Worm (Caenorhabditis elegans) whole organism, L4 larva: ENCODE results near the gene copz-1.
A peak's percentile ranks its signal among the peaks of the same experiment; 100 is the strongest.

Experiments
- D1046.2 ChIP-seq: fragments of 200-800 bp; sonication (Bioruptor generic); IDR thresholded peaks from 2 replicates; pipeline ENCODE4 v1.3.6; 2022; ENCODE audit warnings: missing genetic modification characterization, missing compliant biosample characterization
- F37D6.2 ChIP-seq: sonication (generic microtip); optimal IDR thresholded peaks from 2 replicates; lab custom pipeline; 2016; ENCODE audit warnings: mild to moderate bottlenecking, missing genetic modification characterization, missing compliant biosample characterization
- R02D3.7 ChIP-seq: fragments of 150-350 bp; sonication (generic microtip); optimal IDR thresholded peaks from 3 replicates; lab custom pipeline; 2014; ENCODE audit warnings: missing biosample characterization, missing genetic modification characterization
- T26A8.4 ChIP-seq: fragments of 200-800 bp; sonication (Bioruptor generic); IDR thresholded peaks from 2 replicates; pipeline ENCODE4 v1.3.6; 2022; ENCODE audit warnings: missing genetic modification characterization, missing compliant biosample characterization
- Y105C5A.15 ChIP-seq: fragments of 200-800 bp; sonication (Bioruptor generic); IDR thresholded peaks from 2 replicates; pipeline ENCODE4 v1.3.6; 2022; ENCODE audit warnings: missing genetic modification characterization, missing compliant biosample characterization
- Y48G9A.11 ChIP-seq: fragments of 200-800 bp; sonication (Bioruptor generic); IDR thresholded peaks from 2 replicates; pipeline ENCODE4 v1.3.6; 2022; ENCODE audit warnings: missing genetic modification reagents, missing genetic modification characterization, missing compliant biosample characterization
- Y5F2A.4 ChIP-seq: fragments of 200-800 bp; sonication (Bioruptor generic); optimal IDR thresholded peaks from 2 replicates; lab custom pipeline; 2018; ENCODE audit warnings: mild to moderate bottlenecking, missing genetic modification characterization, missing compliant biosample characterization
- Y75B8A.6 ChIP-seq: fragments of 200-800 bp; sonication (Bioruptor generic); IDR thresholded peaks from 2 replicates; pipeline ENCODE4 v1.3.6; 2022; ENCODE audit warnings: missing genetic modification reagents, missing genetic modification characterization, missing compliant biosample characterization
- arid-1 ChIP-seq: fragments of 200-800 bp; sonication (Bioruptor generic); conservative IDR thresholded peaks from 2 replicates; pipeline ENCODE4 v1.3.6; 2022; ENCODE audit warnings: missing genetic modification reagents, missing genetic modification characterization, missing compliant biosample characterization
- ceh-82 ChIP-seq: sonication (generic microtip); optimal IDR thresholded peaks from 2 replicates; lab custom pipeline; 2017; ENCODE audit warnings: missing biosample characterization, missing genetic modification characterization
- cey-2 ChIP-seq: sonication (generic microtip); optimal IDR thresholded peaks from 3 replicates; lab custom pipeline; 2017; ENCODE audit warnings: missing genetic modification characterization, mild to moderate bottlenecking, missing compliant biosample characterization, antibody characterized with exemption, borderline replicate concordance; ENCODE audit not compliant: insufficient read depth
- daf-16 ChIP-seq, 3 experiments: sonication (generic microtip); optimal IDR thresholded peaks; 2 replicates each; lab custom pipeline; 2016 to 2017; ENCODE audit warnings: missing genetic modification characterization in 3 of 3, missing genetic modification reagents in 3 of 3, mild to moderate bottlenecking in 2 of 3, missing compliant biosample characterization in 2 of 3, missing biosample characterization in 1 of 3, moderate library complexity in 1 of 3
- dmd-6 ChIP-seq: fragments of 200-800 bp; sonication (Bioruptor generic); IDR thresholded peaks from 2 replicates; pipeline ENCODE4 v1.3.6; 2022; ENCODE audit warnings: missing genetic modification reagents, missing genetic modification characterization, missing compliant biosample characterization
- dmd-8 ChIP-seq: fragments of 200-800 bp; sonication (Bioruptor generic); IDR thresholded peaks from 2 replicates; pipeline ENCODE4 v1.3.6; 2022; ENCODE audit warnings: missing genetic modification characterization, missing compliant biosample characterization
- dmd-9 ChIP-seq: fragments of 200-800 bp; sonication (Bioruptor generic); IDR thresholded peaks from 2 replicates; pipeline ENCODE4 v1.3.6; 2022; ENCODE audit warnings: missing genetic modification reagents, missing genetic modification characterization, missing compliant biosample characterization
- dve-1 ChIP-seq: sonication (generic microtip); optimal IDR thresholded peaks from 2 replicates; lab custom pipeline; 2017; ENCODE audit warnings: antibody characterized with exemption, mild to moderate bottlenecking, missing genetic modification characterization, missing compliant biosample characterization; ENCODE audit not compliant: insufficient read depth
- egl-27 ChIP-seq: sonication (generic microtip); optimal IDR thresholded peaks from 3 replicates; lab custom pipeline; 2017; ENCODE audit warnings: missing biosample characterization, missing genetic modification reagents, missing genetic modification characterization
- gei-8 ChIP-seq: fragments of 200-800 bp; sonication (Bioruptor generic); optimal IDR thresholded peaks from 2 replicates; lab custom pipeline; 2018; ENCODE audit warnings: mild to moderate bottlenecking, missing genetic modification characterization, missing compliant biosample characterization
- hif-1 ChIP-seq, 2 experiments: sonication (generic microtip); optimal IDR thresholded peaks; 2 replicates each; lab custom pipeline; 2016 to 2017; ENCODE audit warnings: missing compliant biosample characterization in 2 of 2, missing genetic modification characterization in 2 of 2, missing genetic modification reagents in 2 of 2, missing genotype in 2 of 2, mild to moderate bottlenecking in 1 of 2
- hlh-11 ChIP-seq: fragments of 200-800 bp; sonication (Bioruptor generic); optimal IDR thresholded peaks from 2 replicates; lab custom pipeline; 2018; ENCODE audit warnings: mild to moderate bottlenecking, missing genetic modification characterization, missing compliant biosample characterization
- hlh-30 ChIP-seq: sonication (generic microtip); optimal IDR thresholded peaks from 2 replicates; lab custom pipeline; 2017; ENCODE audit warnings: antibody characterized with exemption, mild to moderate bottlenecking, missing genetic modification characterization, missing compliant biosample characterization; ENCODE audit not compliant: insufficient read depth
- hmg-1.1 ChIP-seq: fragments of 200-800 bp; sonication (Bioruptor generic); IDR thresholded peaks from 2 replicates; pipeline ENCODE4 v1.3.6; 2022; ENCODE audit warnings: missing genetic modification reagents, missing genetic modification characterization, missing compliant biosample characterization
- lim-7 ChIP-seq: fragments of 200-800 bp; sonication (Bioruptor generic); IDR thresholded peaks from 2 replicates; pipeline ENCODE4 v1.3.6; 2022; ENCODE audit warnings: missing genetic modification characterization, missing compliant biosample characterization
- lin-1 ChIP-seq: fragments of 200-800 bp; sonication (Bioruptor generic); IDR thresholded peaks from 2 replicates; pipeline ENCODE4 v1.3.6; 2022; ENCODE audit warnings: missing genetic modification reagents, missing genetic modification characterization, missing compliant biosample characterization
- lin-15B ChIP-seq: fragments of 150-350 bp; sonication (generic microtip); optimal IDR thresholded peaks from 3 replicates; lab custom pipeline; 2014; ENCODE audit warnings: missing biosample characterization, missing genetic modification characterization
- lin-38 ChIP-seq: fragments of 200-800 bp; sonication (Bioruptor generic); IDR thresholded peaks from 2 replicates; pipeline ENCODE4 v1.3.6; 2022; ENCODE audit warnings: missing genetic modification reagents, missing genetic modification characterization, missing compliant biosample characterization
- lin-39 ChIP-seq: fragments of 150-350 bp; optimal IDR thresholded peaks from 2 replicates; lab custom pipeline; 2014; ENCODE audit warnings: missing biosample characterization, missing genetic modification reagents, missing genetic modification characterization
- lsy-2 ChIP-seq, 2 experiments: fragments of 150-350 bp in 1 of 2; sonication (generic microtip) in 1 of 2; optimal IDR thresholded peaks; 2 replicates each; lab custom pipeline; 2014 to 2017; ENCODE audit warnings: missing biosample characterization in 2 of 2, missing genetic modification characterization in 2 of 2
- madf-5 ChIP-seq, 2 experiments: fragments of 200-800 bp; sonication (Bioruptor generic); IDR thresholded peaks; 2 replicates each; pipeline ENCODE4 v1.3.6; 2022; ENCODE audit warnings: missing compliant biosample characterization in 2 of 2, missing genetic modification characterization in 2 of 2
- mdl-1 ChIP-seq, 2 experiments: fragments of 150-350 bp in 1 of 2; sonication (generic microtip) in 1 of 2; optimal IDR thresholded peaks; 2 replicates each; lab custom pipeline; 2014 to 2017; ENCODE audit warnings: missing biosample characterization in 2 of 2, missing genetic modification characterization in 2 of 2
- mdt-29 ChIP-seq: fragments of 200-800 bp; sonication (Bioruptor generic); IDR thresholded peaks from 2 replicates; pipeline ENCODE4 v1.3.6; 2022; ENCODE audit warnings: missing genetic modification reagents, missing genetic modification characterization, missing compliant biosample characterization
- mep-1 ChIP-seq: fragments of 150-350 bp; sonication (generic microtip); optimal IDR thresholded peaks from 3 replicates; lab custom pipeline; 2014; ENCODE audit warnings: missing biosample characterization, missing genetic modification characterization
- mes-2 ChIP-seq: sonication (generic microtip); optimal IDR thresholded peaks from 2 replicates; lab custom pipeline; 2016; ENCODE audit warnings: missing genotype, mild to moderate bottlenecking, missing genetic modification characterization, missing compliant biosample characterization; ENCODE audit not compliant: poor library complexity, severe bottlenecking
- nhr-102 ChIP-seq: sonication (generic microtip); optimal IDR thresholded peaks from 2 replicates; lab custom pipeline; 2016; ENCODE audit warnings: mild to moderate bottlenecking, missing genetic modification characterization, moderate library complexity, missing compliant biosample characterization
- nhr-11 ChIP-seq: fragments of 150-350 bp; optimal IDR thresholded peaks from 2 replicates; lab custom pipeline; 2014; ENCODE audit warnings: missing biosample characterization, missing genetic modification characterization
- nhr-28 ChIP-seq: fragments of 150-350 bp; optimal IDR thresholded peaks from 2 replicates; lab custom pipeline; 2014; ENCODE audit warnings: missing biosample characterization, missing genetic modification characterization
- nhr-42 ChIP-seq: fragments of 200-800 bp; sonication (Bioruptor generic); IDR thresholded peaks from 2 replicates; pipeline ENCODE4 v1.3.6; 2022; ENCODE audit warnings: missing genetic modification characterization, missing compliant biosample characterization
- nhr-77 ChIP-seq: fragments of 150-350 bp; optimal IDR thresholded peaks from 2 replicates; lab custom pipeline; 2014; ENCODE audit warnings: missing biosample characterization, missing genetic modification characterization
- rbr-2 ChIP-seq: sonication (generic microtip); optimal IDR thresholded peaks from 2 replicates; lab custom pipeline; 2016; ENCODE audit warnings: missing genotype, missing genetic modification characterization, missing compliant biosample characterization
- sdz-12 ChIP-seq: fragments of 200-800 bp; sonication (Bioruptor generic); optimal IDR thresholded peaks from 2 replicates; lab custom pipeline; 2018; ENCODE audit warnings: mild to moderate bottlenecking, missing genetic modification characterization, missing compliant biosample characterization
- set-16 ChIP-seq: fragments of 200-800 bp; sonication (Bioruptor generic); IDR thresholded peaks from 2 replicates; pipeline ENCODE4 v1.3.6; 2022; ENCODE audit warnings: missing genetic modification reagents, missing genetic modification characterization, missing compliant biosample characterization
- spr-3 ChIP-seq: fragments of 200-800 bp; sonication (Bioruptor generic); optimal IDR thresholded peaks from 2 replicates; lab custom pipeline; 2018; ENCODE audit warnings: mild to moderate bottlenecking, missing genetic modification characterization, missing compliant biosample characterization
- tra-1 ChIP-seq: fragments of 200-800 bp; sonication (Bioruptor generic); IDR thresholded peaks from 2 replicates; pipeline ENCODE4 v1.3.6; 2022; ENCODE audit warnings: missing genetic modification reagents, missing genetic modification characterization, missing compliant biosample characterization
- unc-130 ChIP-seq: sonication (generic microtip); optimal IDR thresholded peaks from 2 replicates; lab custom pipeline; 2016; ENCODE audit warnings: missing genetic modification reagents, missing genetic modification characterization, missing compliant biosample characterization
- unc-39 ChIP-seq: sonication (generic microtip); optimal IDR thresholded peaks from 2 replicates; lab custom pipeline; 2017; ENCODE audit warnings: missing biosample characterization, missing genetic modification characterization
- unc-62 ChIP-seq, 3 experiments: fragments of 150-350 bp in 1 of 3; sonication (generic microtip); optimal IDR thresholded peaks in 2 of 3; peaks in 1 of 3; 1 replicate in 1 of 3; 2 replicates in 2 of 3; lab custom pipeline; 2014 to 2017; ENCODE audit warnings: missing biosample characterization in 3 of 3, missing genetic modification characterization in 3 of 3, missing genetic modification reagents in 3 of 3, missing genotype in 1 of 3
- zfp-2 ChIP-seq: sonication (generic microtip); optimal IDR thresholded peaks from 2 replicates; lab custom pipeline; 2016; ENCODE audit warnings: mild to moderate bottlenecking, missing genetic modification characterization, missing compliant biosample characterization
- zfp-3 ChIP-seq: fragments of 200-800 bp; sonication (Bioruptor generic); conservative IDR thresholded peaks from 2 replicates; pipeline ENCODE4 v1.3.6; 2022; ENCODE audit warnings: missing genetic modification reagents, missing genetic modification characterization, missing compliant biosample characterization
- zip-11 ChIP-seq: fragments of 200-800 bp; sonication (Bioruptor generic); IDR thresholded peaks from 2 replicates; pipeline ENCODE4 v1.3.6; 2022; ENCODE audit warnings: missing genetic modification characterization, missing compliant biosample characterization
- ztf-11 ChIP-seq: fragments of 150-350 bp; optimal IDR thresholded peaks from 2 replicates; lab custom pipeline; 2014; ENCODE audit warnings: missing biosample characterization, missing genetic modification characterization

Gene copz-1

DNA sequence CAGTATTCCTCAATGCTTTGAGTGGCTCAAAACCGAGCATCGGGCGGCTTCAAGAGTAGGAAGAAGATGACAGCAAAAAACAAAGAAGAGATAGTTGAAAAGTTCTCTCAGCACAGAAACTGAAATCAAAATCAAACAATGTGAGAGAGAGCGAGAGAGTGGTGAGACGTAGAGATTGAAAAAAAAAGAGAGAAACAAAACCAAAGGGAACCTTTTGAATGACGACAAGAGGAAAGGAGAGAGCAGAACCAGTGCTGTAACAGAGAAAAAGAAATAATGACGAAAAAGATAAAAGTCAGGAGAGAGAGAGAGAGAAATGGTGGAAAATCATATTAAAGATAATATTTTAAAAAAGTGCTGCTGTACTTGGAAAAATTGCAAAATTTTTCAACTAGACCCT lies 5.5 kb upstream of the copz-1 start:
- TF ChIP-seq mes-2 (tag; lab: Kevin White, UChicago) = peak; percentile 53
- TF ChIP-seq D1046.2 = no peak
- no peak for TF ChIP-seq zfp-3 (GFP tag; lab: Robert Waterston, UW)
- TF ChIP-seq sdz-12 (GFP tag; lab: Kevin White, UChicago) = no peak
- peak; percentile 19 for TF ChIP-seq nhr-77 (tag; lab: Kevin White, UChicago)
- TF ChIP-seq hmg-1.1 (GFP tag; lab: Robert Waterston, UW) = peak; percentile 65
- peak; percentile 4 to 76 for TF ChIP-seq lsy-2 (tag; optimal IDR thresholded peaks at IDR 0.05; lab: Kevin White, UChicago)
- TF ChIP-seq nhr-28 (tag; lab: Kevin White, UChicago) = peak; percentile 43
- no peak for TF ChIP-seq R02D3.7 (tag; lab: Kevin White, UChicago)
- TF ChIP-seq dmd-8 (GFP tag; lab: Robert Waterston, UW) = no peak
- no peak for TF ChIP-seq lin-15B (tag; lab: Kevin White, UChicago)
- TF ChIP-seq hif-1 (tag; optimal IDR thresholded peaks at IDR 0.05; lab: Kevin White, UChicago) = no peak
- TF ChIP-seq mep-1 = peak; percentile 29
- TF ChIP-seq hlh-11 (tag; lab: Kevin White, UChicago) = peak; percentile 51
- no peak for TF ChIP-seq arid-1 (GFP tag; lab: Robert Waterston, UW)
- TF ChIP-seq lin-1 (GFP tag; lab: Robert Waterston, UW) = no peak
- no peak for TF ChIP-seq mdl-1 (tag; optimal IDR thresholded peaks at IDR 0.05; lab: Kevin White, UChicago)
- TF ChIP-seq unc-62 (GFP tag; optimal IDR thresholded peaks at IDR 0.05 in 1 of 2; lab: Kevin White, UChicago) = no peak
- TF ChIP-seq unc-62 (tag; optimal IDR thresholded peaks at IDR 0.05; lab: Kevin White, UChicago) = no peak
- TF ChIP-seq zip-11 (GFP tag; lab: Robert Waterston, UW) = no peak
- TF ChIP-seq Y48G9A.11 = no peak
- TF ChIP-seq cey-2 (tag; lab: Kevin White, UChicago) = no peak
- TF ChIP-seq unc-39 (tag; lab: Kevin White, UChicago) = no peak
- no peak for TF ChIP-seq madf-5 (GFP tag; IDR thresholded peaks at IDR 0.05; lab: Robert Waterston, UW)
- TF ChIP-seq lim-7 (GFP tag; lab: Robert Waterston, UW) = no peak
- TF ChIP-seq egl-27 (tag; lab: Kevin White, UChicago) = no peak
- TF ChIP-seq zfp-2 (tag; lab: Kevin White, UChicago) = no peak
- no peak for TF ChIP-seq Y105C5A.15 (GFP tag; lab: Robert Waterston, UW)
- no peak for TF ChIP-seq dmd-9 (GFP tag; lab: Robert Waterston, UW)
- TF ChIP-seq daf-16 (GFP tag; optimal IDR thresholded peaks at IDR 0.05; lab: Kevin White, UChicago) = no peak
- TF ChIP-seq daf-16 (tag; optimal IDR thresholded peaks at IDR 0.05; lab: Kevin White, UChicago) = peak; percentile 44
- peak; percentile 6 for TF ChIP-seq hlh-30 (tag; lab: Kevin White, UChicago)
- no peak for TF ChIP-seq Y75B8A.6 (GFP tag; lab: Robert Waterston, UW)
- no peak for TF ChIP-seq T26A8.4
- peak; percentile 51 for TF ChIP-seq dmd-6
- TF ChIP-seq ztf-11 (tag; lab: Kevin White, UChicago) = no peak
- TF ChIP-seq unc-130 (GFP tag; lab: Kevin White, UChicago) = no peak
- TF ChIP-seq mdt-29 (GFP tag; lab: Robert Waterston, UW) = no peak
- no peak for TF ChIP-seq lin-38
- no peak for TF ChIP-seq set-16 (GFP tag; lab: Robert Waterston, UW)
- no peak for TF ChIP-seq ceh-82 (tag; lab: Kevin White, UChicago)
- no peak for TF ChIP-seq gei-8 (GFP tag; lab: Kevin White, UChicago)
- TF ChIP-seq nhr-11 (tag; lab: Kevin White, UChicago) = no peak
- TF ChIP-seq lin-39 (tag; lab: Kevin White, UChicago) = no peak
- TF ChIP-seq nhr-102 (tag; lab: Kevin White, UChicago) = no peak
- no peak for TF ChIP-seq rbr-2 (tag; lab: Kevin White, UChicago)
- no peak for TF ChIP-seq F37D6.2 (tag; lab: Kevin White, UChicago)
- no peak for TF ChIP-seq Y5F2A.4 (GFP tag; lab: Kevin White, UChicago)
- TF ChIP-seq dve-1 = peak; percentile 82
- no peak for TF ChIP-seq nhr-42 (GFP tag; lab: Robert Waterston, UW)
- no peak for TF ChIP-seq spr-3
- no peak for TF ChIP-seq tra-1 (GFP tag; lab: Robert Waterston, UW)
